Fruit fly (Drosophila melanogaster) whole organism, prepupa: ENCODE results near the gene CG8851.

Source experiments
- Blimp-1 ChIP-seq: fragments of 200-800 bp; sonication (Bioruptor generic); optimal IDR thresholded peaks from 3 replicates; lab custom pipeline; 2017; ENCODE audit warnings: missing biosample characterization, missing genetic modification characterization, mild to moderate bottlenecking, moderate library complexity, missing genetic modification reagents
- CG10669 ChIP-seq: fragments of 200-800 bp; sonication (Bioruptor generic); optimal IDR thresholded peaks from 3 replicates; lab custom pipeline; 2018; ENCODE audit warnings: missing biosample characterization, mild to moderate bottlenecking, missing genetic modification characterization, moderate library complexity
- CG11902 ChIP-seq: fragments of 200-800 bp; sonication (Bioruptor generic); optimal IDR thresholded peaks from 3 replicates; lab custom pipeline; 2016; ENCODE audit warnings: missing biosample characterization, missing genetic modification characterization
- CG16779 ChIP-seq: fragments of 200-800 bp; sonication (Bioruptor generic); optimal IDR thresholded peaks from 3 replicates; lab custom pipeline; 2017; ENCODE audit warnings: missing biosample characterization, mild to moderate bottlenecking, missing genetic modification characterization
- CG3919 ChIP-seq: fragments of 200-800 bp; sonication (Bioruptor generic); optimal IDR thresholded peaks from 3 replicates; lab custom pipeline; 2016; ENCODE audit warnings: missing biosample characterization, missing genetic modification characterization
- CG6808 ChIP-seq: fragments of 200-800 bp; sonication (Bioruptor generic); optimal IDR thresholded peaks from 3 replicates; lab custom pipeline; 2017; ENCODE audit warnings: missing biosample characterization, missing genetic modification characterization, mild to moderate bottlenecking, moderate library complexity, missing genetic modification reagents
- Eip93F ChIP-seq: fragments of 200-800 bp; sonication (Bioruptor generic); optimal IDR thresholded peaks from 2 replicates; lab custom pipeline; 2016; ENCODE audit warnings: missing biosample characterization, mild to moderate bottlenecking, missing genetic modification characterization
- Ets21C ChIP-seq: fragments of 200-800 bp; sonication (Bioruptor generic); optimal IDR thresholded peaks from 3 replicates; lab custom pipeline; 2016; ENCODE audit warnings: missing biosample characterization, missing genetic modification characterization
- Lpt ChIP-seq: fragments of 200-800 bp; sonication (Bioruptor generic); optimal IDR thresholded peaks from 3 replicates; lab custom pipeline; 2016; ENCODE audit warnings: missing biosample characterization, missing genetic modification characterization
- dac ChIP-seq: fragments of 200-800 bp; sonication (Bioruptor generic); optimal IDR thresholded peaks from 2 replicates; lab custom pipeline; 2017; ENCODE audit warnings: missing biosample characterization, mild to moderate bottlenecking, missing genetic modification characterization
- eg ChIP-seq: fragments of 200-800 bp; sonication (Bioruptor generic); IDR thresholded peaks from 3 replicates; pipeline ENCODE4 v1.3.6; 2022; ENCODE audit warnings: missing biosample characterization, missing genetic modification characterization
- fkh ChIP-seq: fragments of 200-800 bp; sonication (Bioruptor generic); optimal IDR thresholded peaks from 3 replicates; lab custom pipeline; 2017; ENCODE audit warnings: missing biosample characterization, mild to moderate bottlenecking, missing genetic modification characterization, moderate library complexity
- lz ChIP-seq: fragments of 200-800 bp; sonication (Bioruptor generic); optimal IDR thresholded peaks from 3 replicates; lab custom pipeline; 2016; ENCODE audit warnings: missing biosample characterization, missing genetic modification characterization
- ss ChIP-seq, 2 experiments: fragments of 200-800 bp; sonication (Bioruptor generic); optimal IDR thresholded peaks; 2 replicates in 1 of 2; 3 replicates in 1 of 2; lab custom pipeline; 2017 to 2018; ENCODE audit warnings: mild to moderate bottlenecking in 2 of 2, missing biosample characterization in 2 of 2, missing genetic modification characterization in 2 of 2, moderate library complexity in 1 of 2

DNA sequence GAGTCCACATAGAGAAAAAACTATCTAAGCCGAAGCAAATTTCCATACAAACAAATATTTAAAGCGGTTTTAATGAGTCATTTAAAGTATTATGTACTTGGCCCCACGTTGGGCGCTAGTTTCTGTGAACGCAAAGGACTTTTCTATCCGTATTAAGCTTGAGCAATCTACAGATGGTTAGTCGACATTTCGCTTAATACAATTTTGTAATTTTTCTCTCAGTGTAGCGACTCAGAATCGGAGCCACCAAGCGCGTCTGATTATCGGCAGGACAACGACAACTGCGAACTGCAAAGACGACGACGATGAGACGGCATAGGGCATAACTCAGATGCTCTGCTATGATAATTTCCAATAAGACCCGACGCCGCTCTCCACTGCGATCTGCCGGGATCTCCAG is 43.0 kb downstream of the CG8851 start:
- TF ChIP-seq ss (GFP tag; optimal IDR thresholded peaks at IDR 0.05; lab: Kevin White, UChicago) (peak; percentile 30 to 39), eg (GFP tag; lab: Robert Waterston, UW) (0 out of 3 replicates have a peak, but pooled peaks have one; percentile 13), Blimp-1 (GFP tag; lab: Kevin White, UChicago) (no peak), Lpt (no peak), lz (peak; percentile 20), CG16779 (tag; lab: Kevin White, UChicago) (no peak), Eip93F (GFP tag; lab: Kevin White, UChicago) (no peak), CG3919 (GFP tag; lab: Kevin White, UChicago) (peak; percentile 49), CG6808 (GFP tag; lab: Kevin White, UChicago) (peak; percentile 69), CG11902 (GFP tag; lab: Kevin White, UChicago) (peak; percentile 9), Ets21C (GFP tag; lab: Kevin White, UChicago) (peak; percentile 24), dac (no peak), fkh (GFP tag; lab: Kevin White, UChicago) (no peak), CG10669 (GFP tag; lab: Kevin White, UChicago) (peak; percentile 64)
